Fruit fly (Drosophila melanogaster): Measurements from ENCODE around the gene hiro.

DNA sequence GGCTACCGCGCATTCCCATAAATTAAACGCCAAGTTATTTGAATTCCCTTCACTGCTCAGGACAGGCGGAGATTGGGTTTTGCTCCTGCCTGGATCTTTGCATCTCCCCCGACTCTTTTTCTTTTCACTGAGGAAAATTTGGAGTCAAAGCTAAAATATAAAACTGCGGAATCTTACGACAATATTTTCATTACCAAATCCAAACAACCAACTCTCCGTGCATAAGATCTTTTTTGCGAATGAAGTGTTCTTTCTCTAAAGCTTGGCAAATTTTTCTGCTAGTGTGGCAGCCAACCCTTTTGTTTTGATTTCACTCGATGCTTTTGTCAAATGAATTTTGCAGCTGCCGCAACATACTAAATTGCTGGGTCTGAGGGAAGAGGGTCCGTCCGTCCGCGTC lies 40.1 kb upstream of the hiro start:
- TF ChIP-seq Pif1B (GFP tag; optimal IDR thresholded peaks at IDR 0.05) (peak; percentile 40), CG9948 (tag; optimal IDR thresholded peaks at IDR 0.05) (peak; percentile 30), CG32121 (GFP tag; IDR thresholded peaks at IDR 0.05) (no peak), CG4496 (GFP tag; IDR thresholded peaks at IDR 0.05) (no peak), CG13204 (GFP tag; optimal IDR thresholded peaks at IDR 0.05) (no peak), CG34367 (tag; optimal IDR thresholded peaks at IDR 0.05) (peak; percentile 19), CG14655 (GFP tag; optimal IDR thresholded peaks at IDR 0.05) (no peak), CG15710 (tag; optimal IDR thresholded peaks at IDR 0.05) (peak; percentile 31), CG17806 (tag; optimal IDR thresholded peaks at IDR 0.05) (peak; percentile 64), EcR (GFP tag; optimal IDR thresholded peaks at IDR 0.05) (no peak), CG10348 (GFP tag; IDR thresholded peaks at IDR 0.05) (no peak)

All from whole organism, pupa.